Worm (Caenorhabditis elegans): ENCODE measurements around the gene fbxa-150.
"Not testable (repeated sequence)": the region's sequence is repeated elsewhere in the genome, so short reads cannot be mapped to it uniquely, and the experiment has no call there.

DNA sequence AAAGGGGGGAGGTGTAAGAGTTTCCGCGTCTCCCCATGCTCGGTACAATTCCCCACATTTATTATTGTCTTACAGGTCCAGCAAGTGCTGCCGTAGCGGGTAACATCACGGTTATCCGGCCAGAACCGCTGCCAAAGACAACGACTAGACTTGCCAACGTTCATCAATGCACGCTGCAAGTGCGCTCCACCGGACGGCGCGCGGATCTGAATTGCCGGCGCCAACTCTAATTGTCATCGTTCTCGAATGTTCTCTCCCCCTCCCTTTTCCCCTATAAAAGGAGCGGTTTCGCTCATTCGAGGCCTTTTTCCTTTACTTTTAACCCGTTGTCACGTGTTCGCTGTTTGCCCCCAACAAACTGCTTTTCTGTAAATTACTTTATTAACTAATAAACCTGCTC lies 8.7 kb upstream of the fbxa-150 start, which contains the start of gene Y38H6C.8:
- not testable (repeated sequence) for TF ChIP-seq him-1, W03F9.2 (tag; optimal IDR thresholded peaks at IDR 0.05)
